Fruit fly (Drosophila melanogaster): ENCODE results near the gene CG45064.

The CG45064 gene

dm6 chrX:14897592-14897991 is 15.2 kb upstream of the CG45064 start:
- TF ChIP-seq CG17801 (GFP tag; optimal IDR thresholded peaks at IDR 0.05; ENCODE audit: partially characterized antibody): no peak

DNA sequence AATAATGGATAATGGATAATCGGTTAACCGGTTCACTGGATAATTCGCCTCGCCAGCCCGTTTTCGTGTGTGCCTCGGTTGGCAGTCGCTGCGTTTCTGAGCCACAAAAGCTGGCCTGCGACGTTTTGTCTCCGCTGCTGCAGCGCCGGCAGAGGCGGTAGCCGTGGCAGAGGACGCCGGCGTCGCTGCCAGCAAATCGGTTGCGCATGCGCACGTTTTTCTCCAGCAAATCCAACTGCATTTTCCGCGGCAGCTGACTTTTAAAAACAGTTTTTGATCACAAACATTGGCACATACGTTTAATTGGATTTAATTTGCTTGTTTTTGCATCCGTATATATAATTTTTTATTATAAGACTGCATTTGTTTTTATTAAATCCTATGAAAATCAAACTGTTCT is 14.4 kb upstream of the CG45064 start, which contains the start of gene CG9514:
Gene CG9514 (minus strand): TSS at position 101 of the 400 bp plus-strand sequence.
- no peak for TF ChIP-seq CG17801 (GFP tag; optimal IDR thresholded peaks at IDR 0.05; ENCODE audit: partially characterized antibody)

- TF ChIP-seq CG17801 (GFP tag; optimal IDR thresholded peaks at IDR 0.05; ENCODE audit: partially characterized antibody): no peak
Measured at dm6 chrX:14896310-14896709, 13.9 kb upstream of the CG45064 start.

DNA sequence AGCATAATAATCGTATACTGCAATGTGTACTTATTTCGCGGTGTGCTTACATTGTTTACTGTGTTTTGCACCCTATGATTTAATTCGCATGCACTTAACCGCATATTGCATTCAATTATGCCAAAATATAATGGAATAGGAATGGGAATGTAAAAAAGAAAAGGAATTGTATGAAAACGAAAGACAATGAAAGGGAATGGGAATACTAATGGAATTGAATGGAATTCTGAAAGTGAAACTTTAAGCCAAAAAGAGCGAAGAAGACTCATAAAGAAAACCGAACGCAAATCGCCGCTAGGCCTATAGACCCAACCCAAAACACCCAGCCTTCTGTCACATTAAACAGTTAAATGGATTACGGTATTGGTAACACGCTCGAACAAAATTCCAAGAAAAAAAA is 11.5 kb upstream of the CG45064 start:
- TF ChIP-seq CG17801 (GFP tag; optimal IDR thresholded peaks at IDR 0.05; ENCODE audit: partially characterized antibody): no peak

- no peak for TF ChIP-seq CG17801 (GFP tag; optimal IDR thresholded peaks at IDR 0.05; ENCODE audit: partially characterized antibody)
Measured at dm6 chrX:14892303-14892702, 9.9 kb upstream of the CG45064 start.

DNA sequence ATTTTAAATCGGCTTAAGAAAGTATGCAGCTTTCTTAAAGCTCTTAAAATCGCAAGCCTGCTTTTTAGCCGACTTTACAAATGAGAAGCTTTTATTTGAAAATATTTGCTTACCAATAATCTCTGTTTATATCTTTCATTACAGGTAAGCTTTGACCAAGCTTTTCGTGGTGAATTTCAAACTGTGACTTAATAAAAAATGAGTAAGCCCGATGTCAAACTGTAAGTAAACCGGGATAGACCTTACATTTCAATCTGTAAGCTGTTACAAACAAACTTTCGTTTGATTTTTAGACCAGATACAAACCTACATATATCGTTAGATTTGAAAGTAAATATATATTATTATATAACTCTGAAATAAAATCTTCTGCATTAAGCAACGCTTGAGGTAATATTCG is 3.2 kb upstream of the CG45064 start:
- TF ChIP-seq CG17801 (GFP tag; optimal IDR thresholded peaks at IDR 0.05; ENCODE audit: partially characterized antibody): no peak

dm6 chrX:14883993-14884392 is 1.6 kb upstream of the CG45064 start:
- TF ChIP-seq CG17801 (GFP tag; optimal IDR thresholded peaks at IDR 0.05; ENCODE audit: partially characterized antibody): no peak

- no peak for TF ChIP-seq CG17801 (GFP tag; optimal IDR thresholded peaks at IDR 0.05; ENCODE audit: partially characterized antibody)
Measured at dm6 chrX:14878917-14879316, 3.5 kb downstream of the CG45064 start.

DNA sequence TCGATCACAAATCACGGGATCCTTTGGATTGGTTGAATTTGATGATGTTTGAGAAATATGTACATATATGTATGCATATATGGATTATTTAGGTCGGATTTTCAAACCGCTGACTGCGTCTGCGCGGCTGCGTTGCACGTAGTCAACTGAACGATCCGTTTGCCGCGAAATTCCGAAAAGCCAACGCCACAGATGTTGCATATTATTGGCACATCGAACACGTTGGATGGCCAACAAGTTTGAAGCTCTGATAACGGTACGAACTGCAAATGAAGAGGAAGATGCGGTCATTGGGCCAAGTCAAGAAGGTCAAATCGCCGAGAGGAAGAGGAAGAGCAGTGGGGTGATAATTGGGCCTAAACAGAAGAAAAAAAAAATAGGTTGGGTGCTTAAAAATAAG is 11.4 kb downstream of the CG45064 start, which contains the start of gene CG9518:
Gene CG9518 (minus strand): TSS at position 154 of the 400 bp plus-strand sequence.
- no peak for TF ChIP-seq CG17801 (GFP tag; optimal IDR thresholded peaks at IDR 0.05; ENCODE audit: partially characterized antibody)

DNA sequence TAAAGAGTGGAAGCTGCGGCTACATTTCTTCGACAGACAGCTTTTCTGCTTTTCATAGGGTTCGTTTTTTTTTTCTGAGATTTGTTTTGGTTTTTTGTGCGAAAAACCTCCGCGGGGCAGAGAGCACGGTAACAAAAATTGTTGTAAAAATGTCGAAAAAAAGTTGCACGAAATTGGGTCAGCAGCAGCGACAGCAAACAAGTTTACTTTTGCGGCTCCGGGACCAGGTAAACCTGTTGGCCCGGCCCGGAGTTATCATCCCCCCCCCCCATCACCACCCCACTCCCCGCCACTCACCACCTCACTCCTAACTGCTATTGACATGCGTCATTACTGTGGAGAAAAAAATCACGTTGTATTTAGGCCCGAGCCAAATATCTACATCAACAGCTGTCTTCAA is 14.0 kb downstream of the CG45064 start:
- TF ChIP-seq CG17801 (GFP tag; optimal IDR thresholded peaks at IDR 0.05; ENCODE audit: partially characterized antibody): no peak

dm6 chrX:14866911-14867310 is 15.5 kb downstream of the CG45064 start:
- no peak for TF ChIP-seq CG17801 (GFP tag; optimal IDR thresholded peaks at IDR 0.05; ENCODE audit: partially characterized antibody)

DNA sequence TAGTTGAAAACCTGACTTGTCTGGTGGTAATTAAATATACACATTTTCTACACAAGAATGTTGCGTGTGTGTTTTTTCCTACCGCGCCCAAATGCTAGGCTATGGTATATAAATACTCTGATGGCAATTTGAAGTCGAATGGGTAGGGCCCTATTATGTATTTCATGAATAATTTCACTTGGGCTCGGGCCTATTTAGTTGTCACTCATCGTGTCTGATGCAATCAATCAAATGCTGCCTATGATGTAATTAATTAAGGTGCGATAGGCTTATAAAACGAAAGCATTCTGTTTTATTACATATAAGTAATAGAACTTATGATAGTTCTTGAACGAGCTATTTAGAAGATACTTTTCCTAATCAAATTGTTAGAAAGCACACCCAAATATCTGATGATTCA is 19.9 kb downstream of the CG45064 start:
- no peak for TF ChIP-seq CG17801 (GFP tag; optimal IDR thresholded peaks at IDR 0.05; ENCODE audit: partially characterized antibody)

DNA sequence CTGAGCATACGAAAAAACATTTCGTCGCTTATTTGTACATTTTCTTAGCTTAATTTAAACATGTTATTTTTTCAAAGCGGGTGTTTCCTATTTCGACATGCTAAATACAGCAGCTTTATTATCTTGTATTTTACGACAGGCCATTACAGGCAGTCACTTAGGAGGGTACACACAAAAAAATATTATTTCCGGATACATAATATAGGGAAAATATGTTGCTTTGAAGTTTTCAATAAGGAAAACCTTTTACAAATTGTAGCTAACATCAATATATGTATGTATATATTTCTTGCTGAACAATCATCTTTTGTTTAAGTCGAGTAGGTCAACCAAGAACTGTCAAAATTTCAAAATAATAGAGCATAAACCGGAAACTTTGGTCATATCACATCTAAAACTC is 23.4 kb downstream of the CG45064 start, which contains the start of gene CG46399:
Gene CG46399 (plus strand): TSS at position 301 of the 400 bp plus-strand sequence.
- TF ChIP-seq CG17801 (GFP tag; optimal IDR thresholded peaks at IDR 0.05; ENCODE audit: partially characterized antibody): no peak

- no peak for TF ChIP-seq CG17801 (GFP tag; optimal IDR thresholded peaks at IDR 0.05; ENCODE audit: partially characterized antibody)
Measured at dm6 chrX:14857883-14858282, 24.5 kb downstream of the CG45064 start.

dm6 chrX:14856261-14856660 is 26.1 kb downstream of the CG45064 start, which contains the start of gene CG9519:
CG9519 (minus strand) TSS chrX:14856361.
- no peak for TF ChIP-seq CG17801 (GFP tag; optimal IDR thresholded peaks at IDR 0.05; ENCODE audit: partially characterized antibody)

DNA sequence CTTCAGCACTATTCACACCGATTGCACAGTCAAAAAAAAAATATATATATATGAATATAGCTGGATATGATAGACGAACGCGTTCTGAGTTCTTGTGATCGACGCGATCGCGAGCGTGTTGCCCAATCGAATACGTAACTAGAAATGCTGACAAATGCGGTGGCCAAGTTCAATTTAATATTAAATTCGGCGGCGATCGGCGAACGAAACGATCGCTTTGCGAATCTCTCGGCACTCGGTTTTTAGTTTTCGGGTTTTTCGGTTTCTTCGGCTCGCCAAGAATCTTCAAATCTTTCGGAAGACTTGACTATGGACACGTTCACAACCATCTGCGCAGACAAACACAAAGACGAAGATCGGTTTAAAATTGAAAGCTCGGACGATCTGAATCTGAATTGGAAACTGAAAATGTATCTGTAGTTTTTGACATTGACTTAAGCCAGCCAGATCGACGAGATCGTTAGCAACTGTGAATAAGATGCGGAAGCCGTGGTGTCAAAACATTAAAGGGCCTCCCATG is 29.2 kb downstream of the CG45064 start, which contains the start of gene CG9521:
Gene CG9521 (minus strand): TSS at position 117 of the 520 bp plus-strand sequence.
- no peak for TF ChIP-seq CG17801 (GFP tag; optimal IDR thresholded peaks at IDR 0.05; ENCODE audit: partially characterized antibody)

- TF ChIP-seq CG17801 (GFP tag; optimal IDR thresholded peaks at IDR 0.05; ENCODE audit: partially characterized antibody): no peak
Measured at dm6 chrX:14850069-14850468, 32.3 kb downstream of the CG45064 start.
